Worm (Caenorhabditis elegans): ENCODE data around the gene rom-4.
"Not testable (repeated sequence)": the region's sequence is repeated elsewhere in the genome, so short reads cannot be mapped to it uniquely, and the experiment has no call there.

- TF ChIP-seq nhr-77 (tag; optimal IDR thresholded peaks at IDR 0.05); ztf-11 (tag; optimal IDR thresholded peaks at IDR 0.05); ceh-44 (GFP tag; IDR thresholded peaks at IDR 0.05): not testable (repeated sequence)
Measured at ce11 chrIV:17058489-17059121, 63.0 kb downstream of the rom-4 start.
